Fruit fly (Drosophila melanogaster): ENCODE results near the gene east.

DNA sequence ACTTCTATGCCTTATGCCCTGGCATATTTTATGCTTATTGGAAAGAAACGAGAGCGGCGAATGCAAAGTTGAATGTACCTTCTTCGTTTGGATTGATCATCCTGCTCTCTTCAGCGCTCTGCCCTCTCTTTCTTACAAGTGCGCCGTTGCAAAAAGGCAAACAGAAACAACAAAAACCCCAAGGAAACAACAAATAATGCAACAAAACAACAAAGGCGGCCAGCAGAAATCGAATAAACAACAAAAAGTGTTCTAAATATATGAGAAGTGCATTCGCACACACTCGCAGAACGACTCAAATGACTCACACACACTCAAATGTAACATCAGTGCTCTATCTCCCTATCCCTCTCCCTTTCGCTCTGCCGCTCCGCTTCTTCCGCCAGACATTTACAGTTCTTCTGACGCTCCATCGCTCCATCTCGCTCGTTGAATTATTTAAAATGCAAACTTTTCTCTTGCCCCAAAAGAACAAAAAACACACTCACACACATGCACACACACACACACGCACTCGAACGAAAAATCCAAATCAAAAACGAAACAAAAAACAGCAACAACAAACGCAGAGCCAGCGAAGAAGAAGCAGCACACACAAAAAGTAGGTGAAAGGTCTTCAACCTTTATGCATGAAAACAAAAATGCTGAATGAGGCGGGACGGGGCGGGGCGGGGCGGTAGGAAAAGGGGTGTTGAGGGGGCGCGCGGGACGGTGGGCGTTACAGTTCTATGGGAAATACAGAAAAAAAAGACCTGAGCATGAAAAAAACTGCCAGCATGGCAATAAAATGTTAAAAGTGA lies 44.5 kb upstream of the east start:
- no peak for TF ChIP-seq CTCF (optimal IDR thresholded peaks at IDR 0.05)
- TF ChIP-seq CG8478 (optimal IDR thresholded peaks at IDR 0.05) = no peak
